Fruit fly (Drosophila melanogaster) S2 (cell line): ENCODE data around the gene CG2991.

ENCODE experiments used
- CG8478 ChIP-seq: fragments of >200 bp; optimal IDR thresholded peaks from 2 replicates; lab custom pipeline; 2018
- CTCF ChIP-seq, 2 experiments: fragments of >200 bp; optimal IDR thresholded peaks; 2 replicates each; lab custom pipeline; 2018

DNA sequence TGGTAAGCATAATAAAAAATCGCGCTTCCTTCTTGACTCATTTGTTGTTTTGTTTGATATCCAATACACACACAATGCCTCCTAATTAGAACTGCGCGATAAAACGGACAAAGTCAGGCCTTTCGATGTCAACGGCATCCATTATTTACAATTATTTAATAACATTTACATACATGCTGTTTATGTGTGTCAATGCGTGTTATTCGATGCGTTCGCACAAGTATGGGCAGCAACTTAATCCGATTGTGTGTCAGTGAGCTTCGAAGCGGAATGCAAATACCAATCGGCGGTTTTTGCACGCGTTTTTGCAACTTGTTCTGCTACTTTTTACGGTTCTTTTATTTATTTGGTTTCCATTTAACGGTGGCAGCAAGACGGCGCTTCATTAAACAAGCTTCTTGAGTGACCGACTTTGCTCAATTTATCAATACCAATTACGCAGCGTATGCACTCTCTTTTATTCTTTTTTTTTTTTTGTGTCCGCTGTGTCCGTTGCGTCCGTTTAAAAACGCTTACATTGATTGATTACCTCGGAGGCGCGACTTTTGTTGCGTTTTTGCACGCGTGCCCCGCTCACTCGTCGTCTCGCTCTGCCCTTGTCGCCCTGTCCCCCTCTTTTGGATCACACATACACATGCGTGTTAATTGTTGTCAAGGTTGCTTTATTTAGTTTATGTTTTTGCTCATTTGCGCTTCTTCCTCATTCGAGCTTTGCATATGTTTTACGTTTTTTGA, 47.5 kb downstream of the CG2991 start:
- TF ChIP-seq CTCF (optimal IDR thresholded peaks at IDR 0.05; lab: Kevin White, UChicago) (no peak), CG8478 (lab: Kevin White, UChicago) (no peak)
